Worm (Caenorhabditis elegans) whole organism, late embryonic: ENCODE measurements around the gene vdac-1.

Experiments used
- C08G9.2 ChIP-seq: sonication (generic microtip); optimal IDR thresholded peaks from 2 replicates; lab custom pipeline; 2016; ENCODE audit warnings: mild to moderate bottlenecking, missing genetic modification characterization, moderate library complexity, missing compliant biosample characterization
- C38D4.7 ChIP-seq: fragments of 200-800 bp; sonication (Bioruptor generic); optimal IDR thresholded peaks from 2 replicates; lab custom pipeline; 2018; ENCODE audit warnings: mild to moderate bottlenecking, missing genetic modification characterization, moderate library complexity, missing compliant biosample characterization
- K09A11.1 ChIP-seq: sonication (generic microtip); optimal IDR thresholded peaks from 2 replicates; lab custom pipeline; 2017; ENCODE audit warnings: antibody characterized with exemption, mild to moderate bottlenecking, missing genetic modification characterization, missing compliant biosample characterization; ENCODE audit not compliant: insufficient read depth
- T23F11.4 ChIP-seq: fragments of 200-800 bp; sonication (Bioruptor generic); optimal IDR thresholded peaks from 2 replicates; lab custom pipeline; 2018; ENCODE audit warnings: mild to moderate bottlenecking, missing genetic modification characterization, missing compliant biosample characterization
- ahr-1 ChIP-seq: sonication (generic microtip); optimal IDR thresholded peaks from 2 replicates; lab custom pipeline; 2016; ENCODE audit warnings: missing genetic modification characterization, missing compliant biosample characterization
- ama-1 ChIP-seq: fragments of 150-350 bp; optimal IDR thresholded peaks from 2 replicates; lab custom pipeline; 2014
- ceh-14 ChIP-seq: sonication (generic microtip); optimal IDR thresholded peaks from 2 replicates; lab custom pipeline; 2016; ENCODE audit warnings: missing genotype, missing genetic modification characterization, missing compliant biosample characterization
- ceh-18 ChIP-seq: sonication (generic microtip); optimal IDR thresholded peaks from 2 replicates; lab custom pipeline; 2016; ENCODE audit warnings: missing genetic modification characterization, missing compliant biosample characterization
- ceh-19 ChIP-seq: fragments of 200-800 bp; sonication (Bioruptor generic); optimal IDR thresholded peaks from 2 replicates; lab custom pipeline; 2018; ENCODE audit warnings: mild to moderate bottlenecking, missing genetic modification characterization, missing compliant biosample characterization
- ceh-22 ChIP-seq: sonication (generic microtip); optimal IDR thresholded peaks from 2 replicates; lab custom pipeline; 2017; ENCODE audit warnings: missing biosample characterization, missing genetic modification characterization
- ceh-24 ChIP-seq: sonication (generic microtip); optimal IDR thresholded peaks from 2 replicates; lab custom pipeline; 2016; ENCODE audit warnings: mild to moderate bottlenecking, missing genetic modification characterization, missing compliant biosample characterization
- ceh-31 ChIP-seq: sonication (generic microtip); optimal IDR thresholded peaks from 2 replicates; lab custom pipeline; 2016; ENCODE audit warnings: missing genetic modification characterization, missing compliant biosample characterization
- ceh-34 ChIP-seq: sonication (generic microtip); optimal IDR thresholded peaks from 2 replicates; lab custom pipeline; 2016; ENCODE audit warnings: mild to moderate bottlenecking, missing genetic modification characterization, missing compliant biosample characterization
- ceh-6 ChIP-seq: fragments of 200-800 bp; sonication (Bioruptor generic); optimal IDR thresholded peaks from 2 replicates; lab custom pipeline; 2018; ENCODE audit warnings: mild to moderate bottlenecking, missing genetic modification characterization, missing compliant biosample characterization
- ceh-9 ChIP-seq: sonication (generic microtip); optimal IDR thresholded peaks from 2 replicates; lab custom pipeline; 2016; ENCODE audit warnings: mild to moderate bottlenecking, missing genetic modification characterization, inconsistent platforms, missing compliant biosample characterization
- che-1 ChIP-seq: sonication (generic microtip); optimal IDR thresholded peaks from 2 replicates; lab custom pipeline; 2016; ENCODE audit warnings: mild to moderate bottlenecking, missing genetic modification characterization, missing compliant biosample characterization
- dve-1 ChIP-seq: sonication (generic microtip); optimal IDR thresholded peaks from 2 replicates; lab custom pipeline; 2017; ENCODE audit warnings: antibody characterized with exemption, mild to moderate bottlenecking, missing genetic modification characterization, missing compliant biosample characterization
- elt-2 ChIP-seq: sonication (generic microtip); optimal IDR thresholded peaks from 2 replicates; lab custom pipeline; 2016; ENCODE audit warnings: missing genetic modification reagents, missing genetic modification characterization, missing compliant biosample characterization
- fkh-6 ChIP-seq: sonication (generic microtip); optimal IDR thresholded peaks from 2 replicates; lab custom pipeline; 2016; ENCODE audit warnings: missing genetic modification characterization, missing compliant biosample characterization
- hlh-13 ChIP-seq: fragments of 200-800 bp; sonication (Bioruptor generic); optimal IDR thresholded peaks from 2 replicates; lab custom pipeline; 2018; ENCODE audit warnings: mild to moderate bottlenecking, missing genetic modification characterization, missing compliant biosample characterization
- hlh-30 ChIP-seq: sonication (generic microtip); optimal IDR thresholded peaks from 2 replicates; lab custom pipeline; 2017; ENCODE audit warnings: antibody characterized with exemption, missing genetic modification characterization, missing compliant biosample characterization; ENCODE audit not compliant: insufficient read depth
- hlh-6 ChIP-seq: sonication (generic microtip); optimal IDR thresholded peaks from 2 replicates; lab custom pipeline; 2016; ENCODE audit warnings: missing genotype, missing genetic modification characterization, missing compliant biosample characterization
- lim-6 ChIP-seq: sonication (generic microtip); optimal IDR thresholded peaks from 2 replicates; lab custom pipeline; 2016; ENCODE audit warnings: missing genetic modification characterization, missing compliant biosample characterization
- lin-11 ChIP-seq: fragments of 200-800 bp; sonication (Bioruptor generic); optimal IDR thresholded peaks from 2 replicates; lab custom pipeline; 2018; ENCODE audit warnings: mild to moderate bottlenecking, missing genetic modification characterization, missing compliant biosample characterization
- madf-2 ChIP-seq: sonication (generic microtip); optimal IDR thresholded peaks from 2 replicates; lab custom pipeline; 2017; ENCODE audit warnings: missing genetic modification characterization, missing compliant biosample characterization
- nfya-1 ChIP-seq: sonication (generic microtip); optimal IDR thresholded peaks from 2 replicates; lab custom pipeline; 2017; ENCODE audit warnings: missing genetic modification characterization, mild to moderate bottlenecking, missing compliant biosample characterization, antibody characterized with exemption, moderate library complexity
- npax-4 ChIP-seq: sonication (generic microtip); optimal IDR thresholded peaks from 2 replicates; lab custom pipeline; 2016; ENCODE audit warnings: missing genetic modification characterization, missing compliant biosample characterization
- pag-3 ChIP-seq: sonication (generic microtip); optimal IDR thresholded peaks from 2 replicates; lab custom pipeline; 2016; ENCODE audit warnings: missing compliant biosample characterization, missing genetic modification characterization, borderline replicate concordance
- pax-1 ChIP-seq: fragments of 150-350 bp; optimal IDR thresholded peaks from 2 replicates; lab custom pipeline; 2014; ENCODE audit warnings: missing biosample characterization, missing genetic modification characterization
- pros-1 ChIP-seq: fragments of 150-350 bp; optimal IDR thresholded peaks from 2 replicates; lab custom pipeline; 2014; ENCODE audit warnings: missing biosample characterization, missing genetic modification reagents, missing genetic modification characterization
- ref-2 ChIP-seq: sonication (generic microtip); optimal IDR thresholded peaks from 2 replicates; lab custom pipeline; 2016; ENCODE audit warnings: missing genetic modification characterization, missing compliant biosample characterization
- sdc-2 ChIP-seq: sonication (generic microtip); optimal IDR thresholded peaks from 2 replicates; lab custom pipeline; 2016; ENCODE audit warnings: missing genotype, missing genetic modification characterization, missing compliant biosample characterization
- sox-2 ChIP-seq: fragments of 200-800 bp; sonication (Bioruptor generic); IDR thresholded peaks from 2 replicates; pipeline ENCODE4 v1.3.6; 2022; ENCODE audit warnings: missing genetic modification reagents, missing genetic modification characterization, missing compliant biosample characterization
- sox-4 ChIP-seq: sonication (generic microtip); optimal IDR thresholded peaks from 2 replicates; lab custom pipeline; 2017; ENCODE audit warnings: mild to moderate bottlenecking, missing genetic modification characterization, inconsistent platforms, missing compliant biosample characterization
- syd-9 ChIP-seq: sonication (generic microtip); optimal IDR thresholded peaks from 2 replicates; lab custom pipeline; 2016; ENCODE audit warnings: mild to moderate bottlenecking, missing genetic modification characterization, moderate library complexity, missing compliant biosample characterization
- tbx-2 ChIP-seq: sonication (generic microtip); optimal IDR thresholded peaks from 2 replicates; lab custom pipeline; 2016; ENCODE audit warnings: missing genetic modification characterization, missing compliant biosample characterization
- tbx-7 ChIP-seq: sonication (generic microtip); optimal IDR thresholded peaks from 2 replicates; lab custom pipeline; 2016; ENCODE audit warnings: missing genotype, missing genetic modification characterization, missing compliant biosample characterization
- unc-3 ChIP-seq, 2 experiments: fragments of 200-800 bp in 1 of 2; sonication (Bioruptor generic) in 1 of 2; sonication (generic microtip) in 1 of 2; conservative IDR thresholded peaks in 1 of 2; optimal IDR thresholded peaks in 1 of 2; 2 replicates each; pipeline versions ENCODE4 v1.3.6 to Lab custom; 2016 to 2022; ENCODE audit warnings: missing compliant biosample characterization in 2 of 2, missing genetic modification characterization in 2 of 2, missing genetic modification reagents in 1 of 2
- unc-42 ChIP-seq: sonication (generic microtip); optimal IDR thresholded peaks from 2 replicates; lab custom pipeline; 2016; ENCODE audit warnings: missing genotype, missing genetic modification characterization, missing compliant biosample characterization
- unc-55 ChIP-seq: sonication (generic microtip); optimal IDR thresholded peaks from 2 replicates; lab custom pipeline; 2017; ENCODE audit warnings: missing biosample characterization, missing genetic modification reagents, missing genetic modification characterization
- zip-5 ChIP-seq: sonication (generic microtip); optimal IDR thresholded peaks from 2 replicates; lab custom pipeline; 2016; ENCODE audit warnings: missing genetic modification characterization, missing compliant biosample characterization
- ztf-16 ChIP-seq: sonication (generic microtip); optimal IDR thresholded peaks from 2 replicates; lab custom pipeline; 2017; ENCODE audit warnings: missing genetic modification characterization, missing compliant biosample characterization

Gene vdac-1

ce11 chrIV:7491464-7491863, 16.2 kb downstream of the vdac-1 start, which contains the start of gene F55G1.1:
F55G1.1 (plus strand) TSS chrIV:7491764.
- no peak for TF ChIP-seq sox-2 (GFP tag; lab: Robert Waterston, UW)
- TF ChIP-seq C38D4.7 (GFP tag; lab: Kevin White, UChicago), result no peak
- TF ChIP-seq ref-2 (tag; lab: Kevin White, UChicago), result no peak

ce11 chrIV:7488457-7488783, 19.3 kb downstream of the vdac-1 start:
- no peak for TF ChIP-seq pag-3 (tag; lab: Kevin White, UChicago)
- TF ChIP-seq ztf-16 (tag; lab: Kevin White, UChicago), result no peak

- peak; percentile 19 for TF ChIP-seq tbx-7
- TF ChIP-seq hlh-30 (tag; lab: Kevin White, UChicago), result peak; percentile 25
- peak; percentile 16 for TF ChIP-seq elt-2 (tag; lab: Kevin White, UChicago)
- no peak for TF ChIP-seq ceh-9 (tag; lab: Kevin White, UChicago)
- peak; percentile 77 for TF ChIP-seq ceh-31
- peak; percentile 33 for TF ChIP-seq nfya-1 (tag; lab: Kevin White, UChicago)
- peak; percentile 83 for TF ChIP-seq ref-2 (tag; lab: Kevin White, UChicago)
- TF ChIP-seq ceh-34, result peak; percentile 77
- TF ChIP-seq unc-55 (GFP tag; lab: Kevin White, UChicago), result no peak
- peak; percentile 0 for TF ChIP-seq ceh-6 (GFP tag; lab: Kevin White, UChicago)
- TF ChIP-seq ceh-22 (tag; lab: Kevin White, UChicago), result peak; percentile 24
- TF ChIP-seq npax-4 (tag; lab: Kevin White, UChicago), result no peak
- TF ChIP-seq sdc-2 (tag; lab: Kevin White, UChicago), result peak; percentile 57
- no peak for TF ChIP-seq ahr-1 (tag; lab: Kevin White, UChicago)
- no peak for TF ChIP-seq lim-6 (tag; lab: Kevin White, UChicago)
- peak; percentile 90 for TF ChIP-seq ama-1 (lab: Kevin White, UChicago)
- TF ChIP-seq pros-1 (tag; lab: Kevin White, UChicago), result peak; percentile 31
- no peak for TF ChIP-seq sox-4 (tag; lab: Kevin White, UChicago)
- TF ChIP-seq tbx-2 (tag; lab: Kevin White, UChicago), result peak; percentile 76
- TF ChIP-seq ztf-16 (tag; lab: Kevin White, UChicago), result peak; percentile 16
These were observed 19.9 kb downstream of the vdac-1 start, which contains the start of the genes his-60 and his-59 for ce11 chrIV:7487554-7488456. his-60 (minus strand) TSS chrIV:7487992. his-59 (plus strand) TSS chrIV:7488249.

- TF ChIP-seq ceh-18, result peak; percentile 43
- TF ChIP-seq pax-1, result peak; percentile 89
- TF ChIP-seq dve-1 (tag; lab: Kevin White, UChicago), result peak; percentile 90
- no peak for TF ChIP-seq K09A11.1 (tag; lab: Kevin White, UChicago)
- peak; percentile 36 for TF ChIP-seq hlh-6 (tag; lab: Kevin White, UChicago)
- TF ChIP-seq ceh-24 (tag; lab: Kevin White, UChicago), result no peak
- peak; percentile 94 for TF ChIP-seq ceh-34
- TF ChIP-seq sdc-2 (tag; lab: Kevin White, UChicago), result peak; percentile 50
- peak; percentile 57 for TF ChIP-seq C08G9.2 (tag; lab: Kevin White, UChicago)
- TF ChIP-seq hlh-13 (GFP tag; lab: Kevin White, UChicago), result no peak
- TF ChIP-seq zip-5 (tag; lab: Kevin White, UChicago), result no peak
- TF ChIP-seq che-1 (tag; lab: Kevin White, UChicago), result no peak
- no peak for TF ChIP-seq unc-3 (GFP tag; conservative IDR thresholded peaks at IDR 0.05; lab: Robert Waterston, UW)
- TF ChIP-seq unc-3 (tag; optimal IDR thresholded peaks at IDR 0.05; lab: Kevin White, UChicago), result no peak
- no peak for TF ChIP-seq sox-4 (tag; lab: Kevin White, UChicago)
- no peak for TF ChIP-seq T23F11.4
- peak; percentile 43 for TF ChIP-seq unc-42
- TF ChIP-seq ceh-19 (GFP tag; lab: Kevin White, UChicago), result peak; percentile 40
- TF ChIP-seq madf-2, result peak; percentile 46
- peak; percentile 81 for TF ChIP-seq nfya-1 (tag; lab: Kevin White, UChicago)
- no peak for TF ChIP-seq lin-11
- TF ChIP-seq fkh-6 (tag; lab: Kevin White, UChicago), result no peak
- TF ChIP-seq syd-9 (tag; lab: Kevin White, UChicago), result peak; percentile 2
- TF ChIP-seq ceh-14 (tag; lab: Kevin White, UChicago), result peak; percentile 38
- TF ChIP-seq tbx-7, result peak; percentile 69
These were observed 21.3 kb downstream of the vdac-1 start, which contains the start of the genes his-61 and his-62 for ce11 chrIV:7486201-7486947. his-61 (minus strand) TSS chrIV:7486217. his-62 (plus strand) TSS chrIV:7486545.
